Worm (Caenorhabditis elegans) whole organism, L4/young adult: ENCODE measurements around the gene T04B2.7.

Source experiments
- W03F9.2 ChIP-seq: fragments of 150-350 bp; optimal IDR thresholded peaks from 2 replicates; lab custom pipeline; 2014; ENCODE audit warnings: missing biosample characterization, missing genetic modification characterization
- dao-5 ChIP-seq: sonication (generic microtip); optimal IDR thresholded peaks from 2 replicates; lab custom pipeline; 2016; ENCODE audit warnings: missing genotype, missing genetic modification characterization, moderate library complexity, missing compliant biosample characterization
- him-1 ChIP-seq: sonication (generic microtip); optimal IDR thresholded peaks from 2 replicates; lab custom pipeline; 2016; ENCODE audit warnings: missing genotype, missing genetic modification reagents, missing genetic modification characterization, missing compliant biosample characterization

The T04B2.7 gene

ce11 chrIV:10056138-10056537, at the start of gene T04B2.7:
TSS of gene T04B2.7 (minus strand) at chrIV:10056238.
- no peak for TF ChIP-seq him-1
- TF ChIP-seq dao-5, result no peak
- TF ChIP-seq W03F9.2 (tag; lab: Kevin White, UChicago), result no peak

- no peak for TF ChIP-seq dao-5
These were observed 40.8 kb upstream of the T04B2.7 start, which contains the start of gene dis-3 for ce11 chrIV:10096881-10097280. TSS of gene dis-3 (plus strand) at chrIV:10097202.

ce11 chrIV:10095171-10095570, 39.1 kb upstream of the T04B2.7 start, which contains the start of the genes C04G2.5 and msp-36:
TSS of gene C04G2.5 (minus strand) at chrIV:10095271.
TSS of gene msp-36 (plus strand) at chrIV:10095433.
- TF ChIP-seq dao-5 (no peak), W03F9.2 (tag; lab: Kevin White, UChicago) (no peak), him-1 (no peak)

ce11 chrIV:10090358-10090757, 34.3 kb upstream of the T04B2.7 start, which contains the start of gene ttbk-5:
TSS of gene ttbk-5 (plus strand) at chrIV:10090658.
- TF ChIP-seq dao-5 (no peak), him-1 (no peak), W03F9.2 (tag; lab: Kevin White, UChicago) (no peak)

ce11 chrIV:10089777-10090176, 33.7 kb upstream of the T04B2.7 start, which contains the start of gene ttr-39:
TSS of gene ttr-39 (minus strand) at chrIV:10089877.
- TF ChIP-seq dao-5 (no peak), W03F9.2 (tag; lab: Kevin White, UChicago) (no peak), him-1 (no peak)

- TF ChIP-seq him-1 (no peak), dao-5 (no peak), W03F9.2 (tag; lab: Kevin White, UChicago) (no peak)
These were observed 29.6 kb upstream of the T04B2.7 start, which contains the start of the genes col-2 and ndc-80 for ce11 chrIV:10085401-10086187. TSS of gene col-2 (minus strand) at chrIV:10085451. TSS of gene ndc-80 (plus strand) at chrIV:10086137.

ce11 chrIV:10084323-10084959, 28.4 kb upstream of the T04B2.7 start, which contains the start of gene W01B6.8:
TSS of gene W01B6.8 (minus strand) at chrIV:10084373.
- TF ChIP-seq dao-5, result no peak
- TF ChIP-seq him-1, result no peak
- no peak for TF ChIP-seq W03F9.2 (tag; lab: Kevin White, UChicago)

- TF ChIP-seq W03F9.2 (tag; lab: Kevin White, UChicago), result no peak
- TF ChIP-seq him-1, result no peak
- no peak for TF ChIP-seq dao-5
These were observed 24.8 kb upstream of the T04B2.7 start, which contains the start of gene W01B6.6 for ce11 chrIV:10080816-10081215. TSS of gene W01B6.6 (plus strand) at chrIV:10081116.

- TF ChIP-seq him-1, result no peak
- TF ChIP-seq W03F9.2 (tag; lab: Kevin White, UChicago), result no peak
- TF ChIP-seq dao-5, result no peak
These were observed 22.0 kb upstream of the T04B2.7 start for ce11 chrIV:10078003-10078402.

- TF ChIP-seq dao-5, result no peak
- no peak for TF ChIP-seq him-1
- TF ChIP-seq W03F9.2 (tag; lab: Kevin White, UChicago), result no peak
These were observed 19.9 kb upstream of the T04B2.7 start, which contains the start of gene W01B6.5 for ce11 chrIV:10075899-10076298. TSS of gene W01B6.5 (plus strand) at chrIV:10076199.

ce11 chrIV:10075034-10075510, 19.0 kb upstream of the T04B2.7 start, which contains the start of the genes ttbk-4 and W01B6.4:
TSS of gene ttbk-4 (minus strand) at chrIV:10075134.
TSS of gene W01B6.4 (plus strand) at chrIV:10075460.
- TF ChIP-seq dao-5 (no peak), W03F9.2 (tag; lab: Kevin White, UChicago) (no peak), him-1 (no peak)

ce11 chrIV:10072527-10072926, 16.5 kb upstream of the T04B2.7 start, which contains the start of gene W01B6.3:
TSS of gene W01B6.3 (minus strand) at chrIV:10072627.
- no peak for TF ChIP-seq W03F9.2 (tag; lab: Kevin White, UChicago)
- no peak for TF ChIP-seq dao-5
- TF ChIP-seq him-1, result no peak

ce11 chrIV:10068266-10068665, 12.2 kb upstream of the T04B2.7 start:
- TF ChIP-seq dao-5 (no peak), W03F9.2 (tag; lab: Kevin White, UChicago) (no peak), him-1 (no peak)

ce11 chrIV:10067541-10067940, 11.5 kb upstream of the T04B2.7 start, which contains the start of gene cwn-2:
TSS of gene cwn-2 (plus strand) at chrIV:10067816.
- TF ChIP-seq W03F9.2 (tag; lab: Kevin White, UChicago) (no peak), dao-5 (no peak), him-1 (no peak)
